Worm (Caenorhabditis elegans): ENCODE results near the gene his-41.

The his-41 gene

ce11 chrV:9588574-9588973, 43.2 kb downstream of the his-41 start:
- TF ChIP-seq ztf-4 (tag; optimal IDR thresholded peaks at IDR 0.05): no peak
- TF ChIP-seq unc-62 (GFP tag; optimal IDR thresholded peaks at IDR 0.05): no peak
- no peak for TF ChIP-seq lin-15B (tag; optimal IDR thresholded peaks at IDR 0.05)
- peak; percentile 13 for TF ChIP-seq nhr-43 (tag; optimal IDR thresholded peaks at IDR 0.05; ENCODE audit: poor library complexity, severe bottlenecking)
- no peak for TF ChIP-seq zag-1 (tag; optimal IDR thresholded peaks at IDR 0.05)
- TF ChIP-seq fkh-10 (GFP tag; optimal IDR thresholded peaks at IDR 0.05): no peak
- TF ChIP-seq nhr-237 (tag; optimal IDR thresholded peaks at IDR 0.05): no peak
- TF ChIP-seq nhr-23 (tag; optimal IDR thresholded peaks at IDR 0.05): peak; percentile 54
- no peak for TF ChIP-seq nhr-12 (tag; optimal IDR thresholded peaks at IDR 0.05)
- TF ChIP-seq sea-2 (GFP tag; optimal IDR thresholded peaks at IDR 0.05): no peak

- no peak for TF ChIP-seq tbx-2 (tag; optimal IDR thresholded peaks at IDR 0.05)
- no peak for TF ChIP-seq elt-2 (tag; optimal IDR thresholded peaks at IDR 0.05)
- TF ChIP-seq ZK546.5 (tag; optimal IDR thresholded peaks at IDR 0.05): no peak
- no peak for TF ChIP-seq lin-39 (tag; optimal IDR thresholded peaks at IDR 0.05)
- TF ChIP-seq nhr-67 (tag; optimal IDR thresholded peaks at IDR 0.05): no peak
- no peak for TF ChIP-seq nhr-25 (tag; optimal IDR thresholded peaks at IDR 0.05)
- TF ChIP-seq pha-4 (tag; optimal IDR thresholded peaks at IDR 0.05): no peak
- no peak for TF ChIP-seq R02D3.7 (tag; optimal IDR thresholded peaks at IDR 0.05)
- TF ChIP-seq pqm-1 (tag; optimal IDR thresholded peaks at IDR 0.05): no peak
- TF ChIP-seq nhr-237 (tag; optimal IDR thresholded peaks at IDR 0.05): no peak
- TF ChIP-seq hmg-11 (tag; optimal IDR thresholded peaks at IDR 0.05): no peak
- TF ChIP-seq zag-1 (tag; optimal IDR thresholded peaks at IDR 0.05): no peak
- no peak for TF ChIP-seq unc-62 (GFP tag; optimal IDR thresholded peaks at IDR 0.05)
- TF ChIP-seq ceh-9 (tag; optimal IDR thresholded peaks at IDR 0.05): no peak
- no peak for TF ChIP-seq fos-1 (tag; optimal IDR thresholded peaks at IDR 0.05)
- no peak for TF ChIP-seq unc-39 (tag; optimal IDR thresholded peaks at IDR 0.05)
- no peak for TF ChIP-seq ceh-82 (tag; optimal IDR thresholded peaks at IDR 0.05)
Observed at ce11 chrV:9590317-9590716, 45.0 kb downstream of the his-41 start, which contains the start of gene K09G1.2. Gene K09G1.2, plus strand, starts transcription at chrV:9590617.

Measured in whole organism, L3 larva.